Worm (Caenorhabditis elegans) whole organism, late embryonic: Measurements from ENCODE around the gene F59B10.2.

Experiments used
- C08G9.2 ChIP-seq: sonication (generic microtip); optimal IDR thresholded peaks from 2 replicates; lab custom pipeline; 2016; ENCODE audit warnings: mild to moderate bottlenecking, missing genetic modification characterization, moderate library complexity, missing compliant biosample characterization
- F13H6.1 ChIP-seq: sonication (generic microtip); optimal IDR thresholded peaks from 2 replicates; lab custom pipeline; 2016; ENCODE audit warnings: missing genetic modification characterization, missing compliant biosample characterization
- K09A11.1 ChIP-seq: sonication (generic microtip); optimal IDR thresholded peaks from 2 replicates; lab custom pipeline; 2017; ENCODE audit warnings: antibody characterized with exemption, mild to moderate bottlenecking, missing genetic modification characterization, missing compliant biosample characterization; ENCODE audit not compliant: insufficient read depth
- T23F11.4 ChIP-seq: fragments of 200-800 bp; sonication (Bioruptor generic); optimal IDR thresholded peaks from 2 replicates; lab custom pipeline; 2018; ENCODE audit warnings: mild to moderate bottlenecking, missing genetic modification characterization, missing compliant biosample characterization
- Y22D7AL.16 ChIP-seq: sonication (generic microtip); optimal IDR thresholded peaks from 2 replicates; lab custom pipeline; 2016; ENCODE audit warnings: missing genetic modification characterization, missing compliant biosample characterization
- ahr-1 ChIP-seq: sonication (generic microtip); optimal IDR thresholded peaks from 2 replicates; lab custom pipeline; 2016; ENCODE audit warnings: missing genetic modification characterization, missing compliant biosample characterization
- ama-1 ChIP-seq: fragments of 150-350 bp; optimal IDR thresholded peaks from 2 replicates; lab custom pipeline; 2014
- ceh-14 ChIP-seq: sonication (generic microtip); optimal IDR thresholded peaks from 2 replicates; lab custom pipeline; 2016; ENCODE audit warnings: missing genotype, missing genetic modification characterization, missing compliant biosample characterization
- ceh-19 ChIP-seq: fragments of 200-800 bp; sonication (Bioruptor generic); optimal IDR thresholded peaks from 2 replicates; lab custom pipeline; 2018; ENCODE audit warnings: mild to moderate bottlenecking, missing genetic modification characterization, missing compliant biosample characterization
- ceh-2 ChIP-seq: sonication (generic microtip); optimal IDR thresholded peaks from 2 replicates; lab custom pipeline; 2016; ENCODE audit warnings: missing genotype, missing genetic modification characterization, missing compliant biosample characterization
- ceh-34 ChIP-seq: sonication (generic microtip); optimal IDR thresholded peaks from 2 replicates; lab custom pipeline; 2016; ENCODE audit warnings: mild to moderate bottlenecking, missing genetic modification characterization, missing compliant biosample characterization
- ceh-48 ChIP-seq: sonication (generic microtip); optimal IDR thresholded peaks from 2 replicates; lab custom pipeline; 2016; ENCODE audit warnings: missing genetic modification characterization, inconsistent platforms, missing compliant biosample characterization
- ceh-6 ChIP-seq: fragments of 200-800 bp; sonication (Bioruptor generic); optimal IDR thresholded peaks from 2 replicates; lab custom pipeline; 2018; ENCODE audit warnings: mild to moderate bottlenecking, missing genetic modification characterization, missing compliant biosample characterization
- ceh-9 ChIP-seq: sonication (generic microtip); optimal IDR thresholded peaks from 2 replicates; lab custom pipeline; 2016; ENCODE audit warnings: mild to moderate bottlenecking, missing genetic modification characterization, inconsistent platforms, missing compliant biosample characterization
- che-1 ChIP-seq: sonication (generic microtip); optimal IDR thresholded peaks from 2 replicates; lab custom pipeline; 2016; ENCODE audit warnings: mild to moderate bottlenecking, missing genetic modification characterization, missing compliant biosample characterization
- dmd-4 ChIP-seq: sonication (generic microtip); optimal IDR thresholded peaks from 2 replicates; lab custom pipeline; 2016; ENCODE audit warnings: borderline replicate concordance, missing genetic modification characterization, missing compliant biosample characterization
- elt-4 ChIP-seq: sonication (generic microtip); optimal IDR thresholded peaks from 2 replicates; lab custom pipeline; 2016; ENCODE audit warnings: missing genetic modification characterization, missing compliant biosample characterization
- eyg-1 ChIP-seq: sonication (generic microtip); optimal IDR thresholded peaks from 2 replicates; lab custom pipeline; 2016; ENCODE audit warnings: missing genotype, missing genetic modification characterization, missing compliant biosample characterization
- hlh-13 ChIP-seq: fragments of 200-800 bp; sonication (Bioruptor generic); optimal IDR thresholded peaks from 2 replicates; lab custom pipeline; 2018; ENCODE audit warnings: mild to moderate bottlenecking, missing genetic modification characterization, missing compliant biosample characterization
- hlh-15 ChIP-seq: sonication (generic microtip); optimal IDR thresholded peaks from 2 replicates; lab custom pipeline; 2016; ENCODE audit warnings: missing genetic modification characterization, missing compliant biosample characterization
- hlh-6 ChIP-seq: sonication (generic microtip); optimal IDR thresholded peaks from 2 replicates; lab custom pipeline; 2016; ENCODE audit warnings: missing genotype, missing genetic modification characterization, missing compliant biosample characterization
- lim-6 ChIP-seq: sonication (generic microtip); optimal IDR thresholded peaks from 2 replicates; lab custom pipeline; 2016; ENCODE audit warnings: missing genetic modification characterization, missing compliant biosample characterization
- lin-11 ChIP-seq: fragments of 200-800 bp; sonication (Bioruptor generic); optimal IDR thresholded peaks from 2 replicates; lab custom pipeline; 2018; ENCODE audit warnings: mild to moderate bottlenecking, missing genetic modification characterization, missing compliant biosample characterization
- mec-3 ChIP-seq: sonication (generic microtip); optimal IDR thresholded peaks from 2 replicates; lab custom pipeline; 2016; ENCODE audit warnings: borderline replicate concordance, missing genetic modification characterization, missing compliant biosample characterization
- odd-2 ChIP-seq: sonication (generic microtip); optimal IDR thresholded peaks from 2 replicates; lab custom pipeline; 2017; ENCODE audit warnings: antibody characterized with exemption, mild to moderate bottlenecking, missing genetic modification characterization, missing compliant biosample characterization
- pag-3 ChIP-seq: sonication (generic microtip); optimal IDR thresholded peaks from 2 replicates; lab custom pipeline; 2016; ENCODE audit warnings: missing compliant biosample characterization, missing genetic modification characterization, borderline replicate concordance
- pax-1 ChIP-seq: fragments of 150-350 bp; optimal IDR thresholded peaks from 2 replicates; lab custom pipeline; 2014; ENCODE audit warnings: missing biosample characterization, missing genetic modification characterization
- pha-4 ChIP-seq: fragments of 150-350 bp; optimal IDR thresholded peaks from 2 replicates; lab custom pipeline; 2018; ENCODE audit warnings: missing biosample characterization, missing genetic modification reagents, missing genetic modification characterization
- pqm-1 ChIP-seq: sonication (generic microtip); optimal IDR thresholded peaks from 2 replicates; lab custom pipeline; 2016; ENCODE audit warnings: missing genetic modification characterization, missing compliant biosample characterization
- rnt-1 ChIP-seq: sonication (generic microtip); optimal IDR thresholded peaks from 2 replicates; lab custom pipeline; 2016; ENCODE audit warnings: missing genetic modification characterization, missing compliant biosample characterization
- sox-2 ChIP-seq: fragments of 200-800 bp; sonication (Bioruptor generic); IDR thresholded peaks from 2 replicates; pipeline ENCODE4 v1.3.6; 2022; ENCODE audit warnings: missing genetic modification reagents, missing genetic modification characterization, missing compliant biosample characterization
- sox-4 ChIP-seq: sonication (generic microtip); optimal IDR thresholded peaks from 2 replicates; lab custom pipeline; 2017; ENCODE audit warnings: mild to moderate bottlenecking, missing genetic modification characterization, inconsistent platforms, missing compliant biosample characterization
- syd-9 ChIP-seq: sonication (generic microtip); optimal IDR thresholded peaks from 2 replicates; lab custom pipeline; 2016; ENCODE audit warnings: mild to moderate bottlenecking, missing genetic modification characterization, moderate library complexity, missing compliant biosample characterization
- tbx-7 ChIP-seq: sonication (generic microtip); optimal IDR thresholded peaks from 2 replicates; lab custom pipeline; 2016; ENCODE audit warnings: missing genotype, missing genetic modification characterization, missing compliant biosample characterization
- unc-3 ChIP-seq, 2 experiments: fragments of 200-800 bp in 1 of 2; sonication (Bioruptor generic) in 1 of 2; sonication (generic microtip) in 1 of 2; conservative IDR thresholded peaks in 1 of 2; optimal IDR thresholded peaks in 1 of 2; 2 replicates each; pipeline versions ENCODE4 v1.3.6 to Lab custom; 2016 to 2022; ENCODE audit warnings: missing compliant biosample characterization in 2 of 2, missing genetic modification characterization in 2 of 2, missing genetic modification reagents in 1 of 2
- unc-42 ChIP-seq: sonication (generic microtip); optimal IDR thresholded peaks from 2 replicates; lab custom pipeline; 2016; ENCODE audit warnings: missing genotype, missing genetic modification characterization, missing compliant biosample characterization
- unc-86 ChIP-seq: sonication (generic microtip); optimal IDR thresholded peaks from 2 replicates; lab custom pipeline; 2016; ENCODE audit warnings: missing genetic modification characterization, missing compliant biosample characterization
- zip-5 ChIP-seq: sonication (generic microtip); optimal IDR thresholded peaks from 2 replicates; lab custom pipeline; 2016; ENCODE audit warnings: missing genetic modification characterization, missing compliant biosample characterization
- ztf-16 ChIP-seq: sonication (generic microtip); optimal IDR thresholded peaks from 2 replicates; lab custom pipeline; 2017; ENCODE audit warnings: missing genetic modification characterization, missing compliant biosample characterization

Gene F59B10.2

ce11 chrII:10525134-10525533 lies 15.5 kb upstream of the F59B10.2 start:
- no peak for TF ChIP-seq T23F11.4
- TF ChIP-seq pha-4, result no peak
- TF ChIP-seq pax-1 (tag; lab: Kevin White, UChicago), result no peak
- TF ChIP-seq hlh-13 (GFP tag; lab: Kevin White, UChicago), result no peak
- TF ChIP-seq hlh-6 (tag; lab: Kevin White, UChicago), result no peak
- no peak for TF ChIP-seq pqm-1 (tag; lab: Kevin White, UChicago)
- TF ChIP-seq ceh-2 (tag; lab: Kevin White, UChicago), result no peak
- TF ChIP-seq sox-4 (tag; lab: Kevin White, UChicago), result no peak
- TF ChIP-seq unc-86 (tag; lab: Kevin White, UChicago), result no peak
- TF ChIP-seq, all 69 proteins: peak for 0

DNA sequence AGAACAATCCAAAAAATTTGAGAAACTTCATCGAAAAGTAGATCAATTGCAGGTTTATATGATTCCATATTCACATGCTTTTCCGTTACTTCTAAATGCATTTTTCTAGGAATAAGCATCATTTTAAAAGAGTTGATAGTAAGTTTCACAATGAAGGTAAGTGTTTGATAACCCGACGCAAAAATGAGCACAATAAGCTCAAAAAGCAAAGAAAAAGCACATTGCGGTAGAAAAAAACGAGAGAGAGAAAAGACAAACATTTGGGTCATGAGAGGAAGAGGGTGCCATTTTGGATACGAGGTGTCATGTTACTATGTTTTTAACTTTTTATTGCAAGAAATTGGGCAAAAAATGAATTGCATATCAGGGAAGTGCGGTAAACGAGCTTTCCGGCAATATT lies 14.7 kb upstream of the F59B10.2 start, which contains the start of gene F59B10.6:
F59B10.6 (minus strand) TSS at position 101 of the 400 bp plus-strand sequence.
- TF ChIP-seq odd-2 (tag; lab: Kevin White, UChicago) (no peak), ahr-1 (tag; lab: Kevin White, UChicago) (no peak), tbx-7 (tag; lab: Kevin White, UChicago) (no peak), dmd-4 (tag; lab: Kevin White, UChicago) (no peak), pqm-1 (tag; lab: Kevin White, UChicago) (no peak), K09A11.1 (no peak), unc-3 (GFP tag; conservative IDR thresholded peaks at IDR 0.05; lab: Robert Waterston, UW) (no peak), unc-3 (tag; optimal IDR thresholded peaks at IDR 0.05; lab: Kevin White, UChicago) (no peak), syd-9 (tag; lab: Kevin White, UChicago) (no peak), mec-3 (no peak), rnt-1 (tag; lab: Kevin White, UChicago) (no peak), C08G9.2 (no peak), unc-86 (tag; lab: Kevin White, UChicago) (no peak), ceh-19 (no peak)

- TF ChIP-seq dmd-4 (tag; lab: Kevin White, UChicago) (no peak), hlh-15 (tag; lab: Kevin White, UChicago) (no peak), eyg-1 (no peak), zip-5 (tag; lab: Kevin White, UChicago) (no peak), lim-6 (tag; lab: Kevin White, UChicago) (no peak), ztf-16 (tag; lab: Kevin White, UChicago) (no peak), Y22D7AL.16 (no peak), sox-2 (GFP tag; lab: Robert Waterston, UW) (no peak), pag-3 (tag; lab: Kevin White, UChicago) (no peak), hlh-6 (tag; lab: Kevin White, UChicago) (no peak), C08G9.2 (no peak), ceh-48 (tag; lab: Kevin White, UChicago) (no peak), che-1 (tag; lab: Kevin White, UChicago) (no peak), unc-3 (GFP tag; conservative IDR thresholded peaks at IDR 0.05; lab: Robert Waterston, UW) (no peak), unc-3 (tag; optimal IDR thresholded peaks at IDR 0.05; lab: Kevin White, UChicago) (no peak), F13H6.1 (tag; lab: Kevin White, UChicago) (no peak), ceh-9 (no peak)
Observed at ce11 chrII:10523583-10523982, 13.9 kb upstream of the F59B10.2 start, which contains the start of gene F59B10.5. F59B10.5 (minus strand) TSS chrII:10523683.

DNA sequence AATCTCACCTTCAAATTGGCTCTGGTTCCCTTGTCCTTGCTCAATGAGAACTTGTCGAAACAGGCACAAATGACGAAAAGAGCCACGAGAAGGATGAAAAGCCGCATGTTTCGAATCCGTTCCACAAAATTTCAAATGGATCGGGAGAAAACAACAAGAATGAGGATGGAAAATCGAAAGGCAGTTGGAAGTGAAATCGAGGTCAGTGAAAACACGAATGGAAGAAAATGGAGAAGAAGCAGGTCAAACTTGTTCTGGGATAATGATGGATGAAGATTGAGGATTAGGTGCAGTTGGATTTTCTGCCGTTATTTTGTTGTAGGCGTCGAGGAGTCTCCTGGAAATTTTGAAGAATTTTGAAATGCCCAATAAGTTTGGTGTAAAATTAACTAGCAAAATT lies 13.4 kb upstream of the F59B10.2 start:
- TF ChIP-seq elt-4 (tag; lab: Kevin White, UChicago) (no peak), syd-9 (tag; lab: Kevin White, UChicago) (no peak), ceh-14 (tag; lab: Kevin White, UChicago) (no peak), unc-42 (tag; lab: Kevin White, UChicago) (no peak), lin-11 (tag; lab: Kevin White, UChicago) (no peak), F13H6.1 (tag; lab: Kevin White, UChicago) (no peak), ceh-6 (GFP tag; lab: Kevin White, UChicago) (no peak), ama-1 (lab: Kevin White, UChicago) (no peak), ceh-34 (tag; lab: Kevin White, UChicago) (no peak)
